Worm (Caenorhabditis elegans): ENCODE results near the gene Y39H10B.3.

- no peak for TF ChIP-seq W03F9.2 (tag; optimal IDR thresholded peaks at IDR 0.05)
- TF ChIP-seq him-1 (tag; optimal IDR thresholded peaks at IDR 0.05), result no peak
- no peak for TF ChIP-seq dao-5 (tag; optimal IDR thresholded peaks at IDR 0.05)
Measured at ce11 chrV:3695254-3695653, 24.7 kb downstream of the Y39H10B.3 start.
